Worm (Caenorhabditis elegans): ENCODE data around the gene C34D10.1.

The C34D10.1 gene

DNA sequence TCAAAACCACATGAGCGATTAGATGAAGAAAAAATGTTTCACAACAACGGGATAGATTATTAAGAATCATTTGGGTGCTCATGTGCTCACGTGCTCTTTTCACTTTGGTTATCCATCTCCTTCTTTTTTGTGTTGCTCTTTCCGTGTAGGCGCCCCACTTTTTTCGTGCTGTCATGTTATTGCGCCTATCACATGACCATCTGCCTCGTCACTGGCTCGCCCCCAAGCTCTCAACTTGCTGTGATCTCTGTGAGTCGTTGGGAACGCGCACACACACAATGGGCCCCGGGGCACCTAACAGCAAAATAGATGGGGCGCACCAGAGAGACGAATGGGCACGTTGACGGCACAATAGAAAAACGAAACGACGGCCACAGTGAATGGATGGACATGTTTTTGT, 7.7 kb upstream of the C34D10.1 start (continued):
- TF ChIP-seq lin-38 (GFP tag; IDR thresholded peaks at IDR 0.05) (peak; percentile 35; the same call in 1 of the 2 replicates), rbr-2 (tag; optimal IDR thresholded peaks at IDR 0.05) (peak; percentile 86), fos-1 (tag; optimal IDR thresholded peaks at IDR 0.05) (no peak), jun-1 (tag; optimal IDR thresholded peaks at IDR 0.05) (no peak), nhr-28 (tag; optimal IDR thresholded peaks at IDR 0.05) (peak; percentile 2), T26A8.4 (GFP tag; IDR thresholded peaks at IDR 0.05) (peak; percentile 36; the same call in 1 of the 2 replicates), snpc-1.2 (GFP tag; IDR thresholded peaks at IDR 0.05) (peak; percentile 46; the same call in 1 of the 2 replicates), daf-16 (GFP tag; optimal IDR thresholded peaks at IDR 0.05) (peak in 1 of 2 experiments; percentile 89), daf-16 (tag; optimal IDR thresholded peaks at IDR 0.05) (no peak), T20F7.1 (GFP tag; optimal IDR thresholded peaks at IDR 0.05) (peak; percentile 69), unc-62 (GFP tag; optimal IDR thresholded peaks at IDR 0.05 in 1 of 2) (peak in 1 of 2 experiments; percentile 89), unc-62 (tag; optimal IDR thresholded peaks at IDR 0.05) (no peak), nhr-102 (tag; optimal IDR thresholded peaks at IDR 0.05) (peak; percentile 43), pha-4 (GFP tag; IDR thresholded peaks at IDR 0.05) (peak; percentile 33; the same call in 1 of the 2 replicates), pha-4 (tag; optimal IDR thresholded peaks at IDR 0.05) (no peak), hmg-1.1 (GFP tag; IDR thresholded peaks at IDR 0.05) (peak; percentile 81), snpc-4 (tag; optimal IDR thresholded peaks at IDR 0.05) (no peak)

ce11 chrX:8022728-8023127, 6.6 kb upstream of the C34D10.1 start:
- TF ChIP-seq dpl-1 (GFP tag; optimal IDR thresholded peaks at IDR 0.05) (no peak), ztf-11 (tag; optimal IDR thresholded peaks at IDR 0.05) (no peak), nhr-77 (tag; optimal IDR thresholded peaks at IDR 0.05) (peak; percentile 74), hlh-30 (tag; optimal IDR thresholded peaks at IDR 0.05; ENCODE audit: insufficient read depth) (peak; percentile 52), arid-1 (GFP tag; conservative IDR thresholded peaks at IDR 0.05) (no peak), egl-43 (GFP tag; IDR thresholded peaks at IDR 0.05) (0 out of 2 replicates have a peak, but pooled peaks have one; percentile 31), php-3 (GFP tag; IDR thresholded peaks at IDR 0.05) (0 out of 2 replicates have a peak, but pooled peaks have one; percentile 38), hif-1 (tag; optimal IDR thresholded peaks at IDR 0.05) (peak in 1 of 2 experiments; percentile 45), Y105C5A.15 (GFP tag; IDR thresholded peaks at IDR 0.05) (no peak), ceh-32 (tag; optimal IDR thresholded peaks at IDR 0.05; ENCODE audit: poor library complexity) (no peak), nhr-48 (tag; optimal IDR thresholded peaks at IDR 0.05) (no peak), dmd-6 (GFP tag; IDR thresholded peaks at IDR 0.05) (peak; percentile 79), lin-1 (GFP tag; IDR thresholded peaks at IDR 0.05) (peak; percentile 44; the same call in 1 of the 2 replicates), nhr-28 (tag; optimal IDR thresholded peaks at IDR 0.05) (peak; percentile 56), zfp-3 (GFP tag; conservative IDR thresholded peaks at IDR 0.05) (0 out of 2 replicates have a peak, but pooled peaks have one; percentile 23), skn-1 (tag; optimal IDR thresholded peaks at IDR 0.05) (no peak), nhr-102 (tag; optimal IDR thresholded peaks at IDR 0.05) (peak; percentile 10), daf-16 (GFP tag; optimal IDR thresholded peaks at IDR 0.05) (no peak), daf-16 (tag; optimal IDR thresholded peaks at IDR 0.05) (peak; percentile 98), ceh-82 (tag; optimal IDR thresholded peaks at IDR 0.05) (no peak), ama-1 (optimal IDR thresholded peaks at IDR 0.05) (no peak), unc-62 (GFP tag; optimal IDR thresholded peaks at IDR 0.05 in 1 of 2) (no peak), unc-62 (tag; optimal IDR thresholded peaks at IDR 0.05) (no peak), aly-2 (tag; optimal IDR thresholded peaks at IDR 0.05) (no peak), nhr-25 (tag; optimal IDR thresholded peaks at IDR 0.05; ENCODE audit: borderline replicate concordance, insufficient read depth) (no peak), daf-19 (GFP tag; conservative IDR thresholded peaks at IDR 0.05) (no peak), duxl-1 (tag; optimal IDR thresholded peaks at IDR 0.05; ENCODE audit: poor library complexity) (peak; percentile 18), dve-1 (tag; optimal IDR thresholded peaks at IDR 0.05; ENCODE audit: insufficient read depth) (peak; percentile 82), set-16 (GFP tag; IDR thresholded peaks at IDR 0.05) (no peak), unc-130 (GFP tag; optimal IDR thresholded peaks at IDR 0.05) (no peak), vab-7 (GFP tag; IDR thresholded peaks at IDR 0.05) (no peak), tag-97 (GFP tag; IDR thresholded peaks at IDR 0.05) (no peak), ces-1 (GFP tag; optimal IDR thresholded peaks at IDR 0.05) (no peak), ztf-7 (tag; optimal IDR thresholded peaks at IDR 0.05) (no peak), gei-8 (GFP tag; optimal IDR thresholded peaks at IDR 0.05) (no peak), lir-3 (tag; optimal IDR thresholded peaks at IDR 0.05) (no peak), mxl-3 (GFP tag; optimal IDR thresholded peaks at IDR 0.05) (peak; percentile 48), F37D6.2 (tag; optimal IDR thresholded peaks at IDR 0.05) (no peak), nhr-76 (tag; optimal IDR thresholded peaks at IDR 0.05) (no peak)
